Fruit fly (Drosophila melanogaster): ENCODE results near the gene r-l.

- TF ChIP-seq EcR (GFP tag; optimal IDR thresholded peaks at IDR 0.05) (peak; percentile 3), CG32121 (GFP tag; IDR thresholded peaks at IDR 0.05) (peak; percentile 51; the same call in 1 of the 2 replicates), CG9948 (tag; optimal IDR thresholded peaks at IDR 0.05) (no peak), D1 (tag; optimal IDR thresholded peaks at IDR 0.05) (no peak), CG4496 (GFP tag; IDR thresholded peaks at IDR 0.05) (peak; percentile 56; the same call in 1 of the 3 replicates), fd96Ca (GFP tag; IDR thresholded peaks at IDR 0.05) (no peak), Pif1B (GFP tag; optimal IDR thresholded peaks at IDR 0.05) (peak; percentile 25), gl (tag; optimal IDR thresholded peaks at IDR 0.05) (no peak), CG8159 (tag; optimal IDR thresholded peaks at IDR 0.05) (no peak), rn (GFP tag; IDR thresholded peaks at IDR 0.05) (no peak), CG15710 (tag; optimal IDR thresholded peaks at IDR 0.05) (peak; percentile 3), CG8301 (tag; optimal IDR thresholded peaks at IDR 0.05) (no peak), CG12605 (GFP tag; IDR thresholded peaks at IDR 0.05) (peak; percentile 51; the same call in 1 of the 2 replicates)
Measured at dm6 chr3R:21065010-21065695, 8.0 kb downstream of the r-l start, which contains the start of gene AnxB9.
